Fruit fly (Drosophila melanogaster) whole organism, embryonic: ENCODE results near the gene Bgb.

Experiments
- CG5245 ChIP-seq: fragments of 200-800 bp; sonication (Bioruptor generic); optimal IDR thresholded peaks from 3 replicates; lab custom pipeline; 2016; ENCODE audit warnings: missing biosample characterization, missing genetic modification characterization
- CG7556 ChIP-seq: fragments of 200-800 bp; sonication (Bioruptor generic); optimal IDR thresholded peaks from 2 replicates; lab custom pipeline; 2017; ENCODE audit warnings: missing biosample characterization, mild to moderate bottlenecking, missing genetic modification characterization

dm6 chr3L:1649363-1649762 lies 9.9 kb downstream of the Bgb start:
- no peak for TF ChIP-seq CG5245
- no peak for TF ChIP-seq CG7556
